Worm (Caenorhabditis elegans) whole organism, mixed stage, embryonic: Measurements from ENCODE around the gene Y20C6A.1.

Experiments
- M03D4.4 ChIP-seq: sonication (generic microtip); optimal IDR thresholded peaks from 2 replicates; lab custom pipeline; 2017; ENCODE audit warnings: mild to moderate bottlenecking, missing genetic modification characterization, missing compliant biosample characterization
- bed-3 ChIP-seq: fragments of 200-800 bp; sonication (Bioruptor generic); optimal IDR thresholded peaks from 3 replicates; lab custom pipeline; 2018; ENCODE audit warnings: mild to moderate bottlenecking, missing genetic modification characterization, moderate library complexity, missing compliant biosample characterization
- blmp-1 ChIP-seq: fragments of 150-350 bp; optimal IDR thresholded peaks from 2 replicates; lab custom pipeline; 2014; ENCODE audit warnings: missing biosample characterization, missing genetic modification characterization
- ceh-39 ChIP-seq: fragments of 150-350 bp; optimal IDR thresholded peaks from 2 replicates; lab custom pipeline; 2014; ENCODE audit warnings: missing biosample characterization, missing genetic modification characterization
- ceh-43 ChIP-seq: fragments of 200-800 bp; sonication (Bioruptor generic); optimal IDR thresholded peaks from 2 replicates; lab custom pipeline; 2018; ENCODE audit warnings: mild to moderate bottlenecking, missing genetic modification characterization, moderate library complexity, missing compliant biosample characterization
- ceh-83 ChIP-seq: fragments of 200-800 bp; sonication (Bioruptor generic); optimal IDR thresholded peaks from 2 replicates; lab custom pipeline; 2018; ENCODE audit warnings: mild to moderate bottlenecking, missing genetic modification characterization, missing compliant biosample characterization
- cnd-1 ChIP-seq: fragments of 200-800 bp; sonication (Bioruptor generic); optimal IDR thresholded peaks from 2 replicates; lab custom pipeline; 2018; ENCODE audit warnings: mild to moderate bottlenecking, missing genetic modification characterization, missing compliant biosample characterization
- drap-1 ChIP-seq: fragments of 200-800 bp; sonication (Bioruptor generic); optimal IDR thresholded peaks from 3 replicates; lab custom pipeline; 2018; ENCODE audit warnings: mild to moderate bottlenecking, missing genetic modification characterization, missing compliant biosample characterization
- elt-1 ChIP-seq: sonication (generic microtip); optimal IDR thresholded peaks from 2 replicates; lab custom pipeline; 2017; ENCODE audit warnings: missing genetic modification characterization, mild to moderate bottlenecking, missing compliant biosample characterization, antibody characterized with exemption, moderate library complexity, borderline replicate concordance; ENCODE audit not compliant: insufficient read depth
- flh-1 ChIP-seq: fragments of 200-800 bp; sonication (Bioruptor generic); optimal IDR thresholded peaks from 2 replicates; lab custom pipeline; 2018; ENCODE audit warnings: mild to moderate bottlenecking, missing genetic modification characterization, moderate library complexity, missing compliant biosample characterization
- ham-2 ChIP-seq: fragments of 200-800 bp; sonication (Bioruptor generic); optimal IDR thresholded peaks from 2 replicates; lab custom pipeline; 2018; ENCODE audit warnings: mild to moderate bottlenecking, missing genetic modification characterization, missing compliant biosample characterization
- hlh-1 ChIP-seq: fragments of 150-350 bp; optimal IDR thresholded peaks from 2 replicates; lab custom pipeline; 2014; ENCODE audit warnings: missing biosample characterization, missing genetic modification reagents, missing genetic modification characterization
- lin-13 ChIP-seq: fragments of 150-350 bp; optimal IDR thresholded peaks from 2 replicates; lab custom pipeline; 2014; ENCODE audit warnings: missing biosample characterization, missing genetic modification characterization
- lin-32 ChIP-seq: fragments of 200-800 bp; sonication (Bioruptor generic); optimal IDR thresholded peaks from 2 replicates; lab custom pipeline; 2018; ENCODE audit warnings: mild to moderate bottlenecking, missing genetic modification characterization, missing compliant biosample characterization
- lsy-2 ChIP-seq: fragments of 150-350 bp; optimal IDR thresholded peaks from 2 replicates; lab custom pipeline; 2014; ENCODE audit warnings: missing biosample characterization, missing genetic modification characterization
- mab-5 ChIP-seq: fragments of 150-350 bp; optimal IDR thresholded peaks from 2 replicates; lab custom pipeline; 2014; ENCODE audit warnings: missing biosample characterization, missing genetic modification characterization
- mep-1 ChIP-seq: fragments of 150-350 bp; optimal IDR thresholded peaks from 2 replicates; lab custom pipeline; 2017; ENCODE audit warnings: missing biosample characterization, missing genetic modification reagents, missing genetic modification characterization, inconsistent platforms
- nhr-2 ChIP-seq: fragments of 150-350 bp; optimal IDR thresholded peaks from 2 replicates; lab custom pipeline; 2014; ENCODE audit warnings: missing biosample characterization, missing genetic modification characterization
- nhr-237 ChIP-seq: fragments of 150-350 bp; optimal IDR thresholded peaks from 2 replicates; lab custom pipeline; 2014; ENCODE audit warnings: missing biosample characterization, missing genetic modification characterization
- nhr-28 ChIP-seq: fragments of 150-350 bp; optimal IDR thresholded peaks from 2 replicates; lab custom pipeline; 2014; ENCODE audit warnings: missing biosample characterization, missing genetic modification characterization
- pha-4 ChIP-seq: fragments of 150-350 bp; optimal IDR thresholded peaks from 2 replicates; lab custom pipeline; 2018; ENCODE audit warnings: missing biosample characterization, missing genetic modification reagents, missing genetic modification characterization
- sem-2 ChIP-seq: fragments of 200-800 bp; sonication (Bioruptor generic); optimal IDR thresholded peaks from 2 replicates; lab custom pipeline; 2018; ENCODE audit warnings: mild to moderate bottlenecking, missing genetic modification characterization, missing compliant biosample characterization
- snpc-4 ChIP-seq: fragments of 150-350 bp; optimal IDR thresholded peaks from 2 replicates; lab custom pipeline; 2014; ENCODE audit warnings: missing biosample characterization, missing genetic modification characterization
- sptf-1 ChIP-seq: sonication (generic microtip); optimal IDR thresholded peaks from 2 replicates; lab custom pipeline; 2017; ENCODE audit warnings: mild to moderate bottlenecking, missing genetic modification characterization, moderate library complexity, missing compliant biosample characterization
- tbx-8 ChIP-seq: fragments of 200-800 bp; sonication (Bioruptor generic); optimal IDR thresholded peaks from 2 replicates; lab custom pipeline; 2018; ENCODE audit warnings: mild to moderate bottlenecking, missing genetic modification characterization, moderate library complexity, missing compliant biosample characterization
- unc-120 ChIP-seq: sonication (generic microtip); optimal IDR thresholded peaks from 2 replicates; lab custom pipeline; 2017; ENCODE audit warnings: missing genetic modification characterization, missing compliant biosample characterization; ENCODE audit not compliant: poor library complexity, severe bottlenecking
- unc-39 ChIP-seq: fragments of 150-350 bp; optimal IDR thresholded peaks from 2 replicates; lab custom pipeline; 2014; ENCODE audit warnings: missing biosample characterization, missing genetic modification characterization
- unc-62 ChIP-seq: fragments of 150-350 bp; optimal IDR thresholded peaks from 2 replicates; lab custom pipeline; 2014; ENCODE audit warnings: missing biosample characterization, missing genetic modification reagents, missing genetic modification characterization
- zip-8 ChIP-seq: fragments of 150-350 bp; optimal IDR thresholded peaks from 2 replicates; lab custom pipeline; 2014; ENCODE audit warnings: missing biosample characterization, missing genetic modification characterization
- ztf-11 ChIP-seq: fragments of 150-350 bp; optimal IDR thresholded peaks from 2 replicates; lab custom pipeline; 2014; ENCODE audit warnings: missing biosample characterization, missing genetic modification characterization

Y20C6A.1 gene

ce11 chrV:17379932-17380331 lies 3.4 kb upstream of the Y20C6A.1 start, which contains the start of gene Y20C6A.4:
TSS of gene Y20C6A.4 (plus strand) at chrV:17380232.
- TF ChIP-seq nhr-28 (tag; lab: Kevin White, UChicago) = no peak
- no peak for TF ChIP-seq mab-5 (tag; lab: Kevin White, UChicago)
- TF ChIP-seq blmp-1 (tag; lab: Kevin White, UChicago) = no peak
- TF ChIP-seq, all 35 proteins: peak for 0

- peak; percentile 53 for TF ChIP-seq drap-1
- TF ChIP-seq unc-120 (tag; lab: Kevin White, UChicago) = no peak
- TF ChIP-seq mep-1 (tag; lab: Kevin White, UChicago) = no peak
- no peak for TF ChIP-seq cnd-1
Observed at ce11 chrV:17377140-17377539, 595 bp upstream of the Y20C6A.1 start, which contains the start of gene fbxb-7. TSS of gene fbxb-7 (plus strand) at chrV:17377406.

ce11 chrV:17352827-17353373 lies 23.6 kb downstream of the Y20C6A.1 start, which contains the start of the genes fbxa-134 and F47H4.2:
TSS of gene fbxa-134 (minus strand) at chrV:17352870.
TSS of gene F47H4.2 (plus strand) at chrV:17353323.
- TF ChIP-seq ceh-39 = no peak
- no peak for TF ChIP-seq flh-1 (GFP tag; lab: Kevin White, UChicago)
- TF ChIP-seq lsy-2 = no peak
- no peak for TF ChIP-seq ztf-11 (tag; lab: Kevin White, UChicago)

- no peak for TF ChIP-seq ceh-43 (GFP tag; lab: Kevin White, UChicago)
- TF ChIP-seq blmp-1 (tag; lab: Kevin White, UChicago) = no peak
- no peak for TF ChIP-seq M03D4.4 (tag; lab: Kevin White, UChicago)
- no peak for TF ChIP-seq cnd-1
- no peak for TF ChIP-seq elt-1 (tag; lab: Kevin White, UChicago)
- no peak for TF ChIP-seq zip-8 (tag; lab: Kevin White, UChicago)
- no peak for TF ChIP-seq lin-13 (tag; lab: Kevin White, UChicago)
- no peak for TF ChIP-seq sem-2 (GFP tag; lab: Kevin White, UChicago)
- no peak for TF ChIP-seq unc-120 (tag; lab: Kevin White, UChicago)
- TF ChIP-seq unc-62 = no peak
- TF ChIP-seq nhr-2 (tag; lab: Kevin White, UChicago) = no peak
- TF ChIP-seq unc-39 (tag; lab: Kevin White, UChicago) = no peak
- TF ChIP-seq nhr-28 (tag; lab: Kevin White, UChicago) = no peak
Observed at ce11 chrV:17350093-17350492, 26.5 kb downstream of the Y20C6A.1 start, which contains the start of gene lsy-27. TSS of gene lsy-27 (minus strand) at chrV:17350193.

ce11 chrV:17347602-17348001 lies 28.9 kb downstream of the Y20C6A.1 start, which contains the start of gene skr-5:
TSS of gene skr-5 (plus strand) at chrV:17347902.
- TF ChIP-seq ceh-83 (GFP tag; lab: Kevin White, UChicago) = no peak
- TF ChIP-seq ham-2 (GFP tag; lab: Kevin White, UChicago) = no peak
- no peak for TF ChIP-seq pha-4 (tag; lab: Kevin White, UChicago)
- no peak for TF ChIP-seq nhr-237 (tag; lab: Kevin White, UChicago)
- no peak for TF ChIP-seq elt-1 (tag; lab: Kevin White, UChicago)
- TF ChIP-seq lin-32 (GFP tag; lab: Kevin White, UChicago) = no peak
- no peak for TF ChIP-seq nhr-28 (tag; lab: Kevin White, UChicago)
- TF ChIP-seq cnd-1 = no peak
- TF ChIP-seq sptf-1 (tag; lab: Kevin White, UChicago) = no peak

- TF ChIP-seq unc-39 (tag; lab: Kevin White, UChicago) = no peak
- no peak for TF ChIP-seq lin-32 (GFP tag; lab: Kevin White, UChicago)
- TF ChIP-seq mab-5 (tag; lab: Kevin White, UChicago) = no peak
- TF ChIP-seq nhr-28 (tag; lab: Kevin White, UChicago) = no peak
- TF ChIP-seq flh-1 (GFP tag; lab: Kevin White, UChicago) = no peak
- no peak for TF ChIP-seq mep-1 (tag; lab: Kevin White, UChicago)
- TF ChIP-seq bed-3 (GFP tag; lab: Kevin White, UChicago) = no peak
- no peak for TF ChIP-seq cnd-1
- no peak for TF ChIP-seq snpc-4 (tag; lab: Kevin White, UChicago)
- TF ChIP-seq lsy-2 = no peak
- TF ChIP-seq hlh-1 (tag; lab: Kevin White, UChicago) = no peak
- no peak for TF ChIP-seq sptf-1 (tag; lab: Kevin White, UChicago)
- TF ChIP-seq ceh-39 = no peak
- TF ChIP-seq ham-2 (GFP tag; lab: Kevin White, UChicago) = no peak
- TF ChIP-seq tbx-8 (GFP tag; lab: Kevin White, UChicago) = no peak
- TF ChIP-seq drap-1 = no peak
- TF ChIP-seq blmp-1 (tag; lab: Kevin White, UChicago) = no peak
- no peak for TF ChIP-seq ztf-11 (tag; lab: Kevin White, UChicago)
- no peak for TF ChIP-seq M03D4.4 (tag; lab: Kevin White, UChicago)
- TF ChIP-seq ceh-83 (GFP tag; lab: Kevin White, UChicago) = no peak
Observed at ce11 chrV:17344876-17345275, 31.7 kb downstream of the Y20C6A.1 start, which contains the start of the genes fbxa-188 and fbxa-189. TSS of gene fbxa-188 (minus strand) at chrV:17344926. TSS of gene fbxa-189 (plus strand) at chrV:17345214.
